Fruit fly (Drosophila melanogaster) whole organism, embryonic: ENCODE measurements around the gene CG31313.

Experiments
- CG10267 ChIP-seq: fragments of 200-800 bp; sonication (Bioruptor generic); optimal IDR thresholded peaks from 2 replicates; lab custom pipeline; 2018; ENCODE audit warnings: missing biosample characterization, mild to moderate bottlenecking, missing genetic modification characterization, moderate library complexity
- CG12236 ChIP-seq: fragments of 200-800 bp; sonication (Bioruptor generic); optimal IDR thresholded peaks from 2 replicates; lab custom pipeline; 2016; ENCODE audit warnings: missing biosample characterization, missing genetic modification characterization
- CG12942 ChIP-seq: fragments of 200-800 bp; sonication (Bioruptor generic); optimal IDR thresholded peaks from 3 replicates; lab custom pipeline; 2016; ENCODE audit warnings: missing biosample characterization, missing genetic modification characterization
- CG15696 ChIP-seq: fragments of 200-800 bp; sonication (Bioruptor generic); optimal IDR thresholded peaks from 2 replicates; lab custom pipeline; 2019; ENCODE audit warnings: missing biosample characterization, mild to moderate bottlenecking, missing genetic modification characterization, moderate library complexity
- CG17359 ChIP-seq: fragments of 200-800 bp; sonication (Bioruptor generic); optimal IDR thresholded peaks from 3 replicates; lab custom pipeline; 2018; ENCODE audit warnings: missing biosample characterization, mild to moderate bottlenecking, missing genetic modification characterization, moderate library complexity
- CG17361 ChIP-seq: fragments of 200-800 bp; sonication (Bioruptor generic); IDR thresholded peaks from 3 replicates; pipeline ENCODE4 v1.3.6; 2022; ENCODE audit warnings: missing biosample characterization, missing genetic modification characterization
- CG2116 ChIP-seq: fragments of 200-800 bp; sonication (Bioruptor generic); optimal IDR thresholded peaks from 3 replicates; lab custom pipeline; 2018; ENCODE audit warnings: missing biosample characterization, mild to moderate bottlenecking, missing genetic modification characterization
- CG2199 ChIP-seq: fragments of 200-800 bp; sonication (Bioruptor generic); IDR thresholded peaks from 3 replicates; pipeline ENCODE4 v1.3.6; 2022; ENCODE audit warnings: missing biosample characterization, missing genetic modification characterization
- CG3065 ChIP-seq: fragments of 200-800 bp; sonication (Bioruptor generic); optimal IDR thresholded peaks from 2 replicates; lab custom pipeline; 2016; ENCODE audit warnings: missing biosample characterization, missing genetic modification characterization
- CG32772 ChIP-seq: fragments of 200-800 bp; sonication (Bioruptor generic); IDR thresholded peaks from 2 replicates; pipeline ENCODE4 v1.3.6; 2022; ENCODE audit warnings: missing biosample characterization, missing genetic modification characterization
- CG6254 ChIP-seq: fragments of 200-800 bp; sonication (Bioruptor generic); optimal IDR thresholded peaks from 3 replicates; lab custom pipeline; 2017; ENCODE audit warnings: mild to moderate bottlenecking, missing biosample characterization, missing genetic modification reagents, missing genetic modification characterization
- CG6813 ChIP-seq: fragments of 200-800 bp; sonication (Bioruptor generic); optimal IDR thresholded peaks from 2 replicates; lab custom pipeline; 2017; ENCODE audit warnings: missing biosample characterization, missing genetic modification characterization, mild to moderate bottlenecking, moderate library complexity, missing genetic modification reagents
- CG7357 ChIP-seq: fragments of 200-800 bp; sonication (Bioruptor generic); IDR thresholded peaks from 3 replicates; pipeline ENCODE4 v1.3.6; 2022; ENCODE audit warnings: missing biosample characterization, missing genetic modification characterization
- CG8359 ChIP-seq: fragments of 200-800 bp; sonication (Bioruptor generic); optimal IDR thresholded peaks from 2 replicates; lab custom pipeline; 2017; ENCODE audit warnings: missing biosample characterization, mild to moderate bottlenecking, missing genetic modification characterization, borderline replicate concordance
- CG8388 ChIP-seq: fragments of 200-800 bp; sonication (Bioruptor generic); optimal IDR thresholded peaks from 2 replicates; lab custom pipeline; 2019; ENCODE audit warnings: missing biosample characterization, mild to moderate bottlenecking, missing genetic modification characterization, moderate library complexity
- CG8478 ChIP-seq: fragments of >200 bp; optimal IDR thresholded peaks from 2 replicates; lab custom pipeline; 2018
- CG9609 ChIP-seq: fragments of 200-800 bp; sonication (Bioruptor generic); optimal IDR thresholded peaks from 3 replicates; lab custom pipeline; 2016; ENCODE audit warnings: missing biosample characterization, missing genetic modification characterization
- D19B ChIP-seq: fragments of 200-800 bp; sonication (Bioruptor generic); optimal IDR thresholded peaks from 2 replicates; lab custom pipeline; 2017; ENCODE audit warnings: missing biosample characterization, mild to moderate bottlenecking, missing genetic modification characterization
- Dad ChIP-seq: fragments of 200-800 bp; sonication (Bioruptor generic); optimal IDR thresholded peaks from 3 replicates; lab custom pipeline; 2016; ENCODE audit warnings: missing biosample characterization, missing genetic modification characterization
- Dbx ChIP-seq: fragments of 200-800 bp; sonication (Bioruptor generic); IDR thresholded peaks from 3 replicates; pipeline ENCODE4 v1.3.6; 2022; ENCODE audit warnings: missing biosample characterization, missing genetic modification characterization
- Dek ChIP-seq: fragments of 200-800 bp; sonication (Bioruptor generic); optimal IDR thresholded peaks from 3 replicates; lab custom pipeline; 2019; ENCODE audit warnings: missing biosample characterization, mild to moderate bottlenecking, missing genetic modification characterization, moderate library complexity
- Doc2 ChIP-seq: fragments of 200-800 bp; sonication (Bioruptor generic); IDR thresholded peaks from 2 replicates; pipeline ENCODE4 v1.3.6; 2022; ENCODE audit warnings: missing biosample characterization, missing genetic modification characterization
- E2f2 ChIP-seq: fragments of 200-800 bp; sonication (Bioruptor generic); IDR thresholded peaks from 2 replicates; pipeline ENCODE4 v1.3.6; 2022; ENCODE audit warnings: missing biosample characterization, missing genetic modification characterization
- Fer3 ChIP-seq: fragments of 200-800 bp; sonication (Bioruptor generic); optimal IDR thresholded peaks from 2 replicates; lab custom pipeline; 2018; ENCODE audit warnings: missing biosample characterization, mild to moderate bottlenecking, missing genetic modification characterization, moderate library complexity
- HmgD ChIP-seq: fragments of 200-800 bp; sonication (Bioruptor generic); optimal IDR thresholded peaks from 3 replicates; lab custom pipeline; 2016; ENCODE audit warnings: missing biosample characterization, missing genetic modification characterization
- Hsf ChIP-seq: fragments of 200-800 bp; sonication (Bioruptor generic); optimal IDR thresholded peaks from 3 replicates; lab custom pipeline; 2016; ENCODE audit warnings: missing biosample characterization, missing genetic modification characterization
- Lpt ChIP-seq: fragments of >200 bp; optimal IDR thresholded peaks from 2 replicates; lab custom pipeline; 2018; ENCODE audit warnings: missing biosample characterization, missing genetic modification characterization
- Mad ChIP-seq: fragments of 200-800 bp; sonication (Bioruptor generic); optimal IDR thresholded peaks from 2 replicates; lab custom pipeline; 2016; ENCODE audit warnings: missing biosample characterization, missing genetic modification characterization
- NfI ChIP-seq: fragments of 200-800 bp; sonication (Bioruptor generic); optimal IDR thresholded peaks from 3 replicates; lab custom pipeline; 2018; ENCODE audit warnings: missing biosample characterization, mild to moderate bottlenecking, missing genetic modification characterization, moderate library complexity
- abd-A ChIP-seq: fragments of 200-800 bp; sonication (Bioruptor generic); optimal IDR thresholded peaks from 3 replicates; lab custom pipeline; 2019; ENCODE audit warnings: missing biosample characterization, mild to moderate bottlenecking, missing genetic modification characterization, moderate library complexity
- ap ChIP-seq: fragments of 200-800 bp; sonication (Bioruptor generic); IDR thresholded peaks from 2 replicates; pipeline ENCODE4 v1.3.6; 2022; ENCODE audit warnings: missing biosample characterization, missing genetic modification characterization
- ase ChIP-seq: fragments of 200-800 bp; sonication (Bioruptor generic); IDR thresholded peaks from 3 replicates; pipeline ENCODE4 v1.3.6; 2022; ENCODE audit warnings: missing biosample characterization, missing genetic modification characterization
- cg ChIP-seq: fragments of 200-800 bp; sonication (Bioruptor generic); optimal IDR thresholded peaks from 3 replicates; lab custom pipeline; 2019; ENCODE audit warnings: missing biosample characterization, mild to moderate bottlenecking, missing genetic modification characterization, moderate library complexity
- croc ChIP-seq: fragments of 200-800 bp; sonication (Bioruptor generic); conservative IDR thresholded peaks from 3 replicates; pipeline ENCODE4 v1.3.6; 2022; ENCODE audit warnings: missing biosample characterization, missing genetic modification characterization
- crol ChIP-seq: fragments of 200-800 bp; sonication (Bioruptor generic); IDR thresholded peaks from 2 replicates; pipeline ENCODE4 v1.3.6; 2022; ENCODE audit warnings: missing biosample characterization, missing genetic modification characterization
- cwo ChIP-seq: fragments of 200-800 bp; sonication (Bioruptor generic); optimal IDR thresholded peaks from 3 replicates; lab custom pipeline; 2017; ENCODE audit warnings: missing biosample characterization, missing genetic modification characterization, mild to moderate bottlenecking, moderate library complexity, missing genetic modification reagents
- dan ChIP-seq: fragments of 200-800 bp; sonication (Bioruptor generic); IDR thresholded peaks from 2 replicates; pipeline ENCODE4 v1.3.6; 2022; ENCODE audit warnings: missing biosample characterization, missing genetic modification characterization
- ewg ChIP-seq: fragments of 200-800 bp; sonication (Bioruptor generic); optimal IDR thresholded peaks from 3 replicates; lab custom pipeline; 2017; ENCODE audit warnings: mild to moderate bottlenecking, missing biosample characterization, missing genetic modification reagents, missing genetic modification characterization
- fd64A ChIP-seq: fragments of 200-800 bp; sonication (Bioruptor generic); optimal IDR thresholded peaks from 3 replicates; lab custom pipeline; 2018; ENCODE audit warnings: missing biosample characterization, mild to moderate bottlenecking, missing genetic modification characterization
- gcm2 ChIP-seq: fragments of 200-800 bp; sonication (Bioruptor generic); optimal IDR thresholded peaks from 2 replicates; lab custom pipeline; 2016; ENCODE audit warnings: missing biosample characterization, missing genetic modification characterization
- grn ChIP-seq: fragments of 200-800 bp; sonication (Bioruptor generic); optimal IDR thresholded peaks from 3 replicates; lab custom pipeline; 2017; ENCODE audit warnings: missing biosample characterization, missing genetic modification characterization
- gsb ChIP-seq: fragments of 200-800 bp; sonication (Bioruptor generic); IDR thresholded peaks from 2 replicates; pipeline ENCODE4 v1.3.6; 2022; ENCODE audit warnings: missing biosample characterization, missing genetic modification characterization
- pzg ChIP-seq: fragments of 200-800 bp; sonication (Bioruptor generic); optimal IDR thresholded peaks from 3 replicates; lab custom pipeline; 2018; ENCODE audit warnings: missing biosample characterization, mild to moderate bottlenecking, missing genetic modification characterization, moderate library complexity
- row ChIP-seq: fragments of 200-800 bp; sonication (Bioruptor generic); IDR thresholded peaks from 3 replicates; pipeline ENCODE4 v1.3.6; 2022; ENCODE audit warnings: missing biosample characterization, missing genetic modification characterization
- schlank ChIP-seq: fragments of 200-800 bp; sonication (Bioruptor generic); optimal IDR thresholded peaks from 2 replicates; lab custom pipeline; 2018; ENCODE audit warnings: missing biosample characterization, mild to moderate bottlenecking, missing genetic modification characterization
- sima ChIP-seq: fragments of 200-800 bp; sonication (Bioruptor generic); optimal IDR thresholded peaks from 2 replicates; lab custom pipeline; 2016; ENCODE audit warnings: missing biosample characterization, missing genetic modification characterization
- slp2 ChIP-seq: fragments of 200-800 bp; sonication (Bioruptor generic); optimal IDR thresholded peaks from 2 replicates; lab custom pipeline; 2016; ENCODE audit warnings: missing biosample characterization, missing genetic modification characterization
- tgo ChIP-seq: fragments of 200-800 bp; sonication (Bioruptor generic); IDR thresholded peaks from 3 replicates; pipeline ENCODE4 v1.3.6; 2022; ENCODE audit warnings: missing biosample characterization, missing genetic modification characterization
- wek ChIP-seq: fragments of 200-800 bp; sonication (Bioruptor generic); optimal IDR thresholded peaks from 3 replicates; lab custom pipeline; 2018; ENCODE audit warnings: missing biosample characterization, mild to moderate bottlenecking, missing genetic modification characterization, moderate library complexity
- wor ChIP-seq: fragments of 200-800 bp; sonication (Bioruptor generic); IDR thresholded peaks from 2 replicates; pipeline ENCODE4 v1.3.6; 2022; ENCODE audit warnings: missing biosample characterization, missing genetic modification characterization

CG31313 gene

dm6 chr3R:14574962-14575717, 7.9 kb upstream of the CG31313 start (continued):
- TF ChIP-seq wor (GFP tag; lab: Robert Waterston, UW) (peak; percentile 39; the same call in 1 of the 2 replicates), CG12236 (no peak), E2f2 (GFP tag; lab: Robert Waterston, UW) (no peak), Dbx (GFP tag; lab: Robert Waterston, UW) (peak; percentile 78; the same call in 2 of the 3 replicates), CG8359 (peak; percentile 47), Lpt (GFP tag; lab: Kevin White, UChicago) (no peak), ase (GFP tag; lab: Robert Waterston, UW) (no peak), CG8478 (lab: Kevin White, UChicago) (no peak), cwo (GFP tag; lab: Kevin White, UChicago) (peak; percentile 71), tgo (peak; percentile 80), CG10267 (tag; lab: Kevin White, UChicago) (peak; percentile 78), CG2116 (GFP tag; lab: Kevin White, UChicago) (no peak), ewg (peak; percentile 52), Dad (peak; percentile 14), slp2 (GFP tag; lab: Kevin White, UChicago) (peak; percentile 11), crol (GFP tag; lab: Robert Waterston, UW) (no peak), sima (no peak), Dek (peak; percentile 65), Mad (GFP tag; lab: Kevin White, UChicago) (peak; percentile 52), CG9609 (GFP tag; lab: Kevin White, UChicago) (peak; percentile 46), ap (GFP tag; lab: Robert Waterston, UW) (no peak), gsb (no peak), croc (GFP tag; lab: Robert Waterston, UW) (peak; percentile 33; the same call in 2 of the 3 replicates), CG15696 (tag; lab: Kevin White, UChicago) (peak; percentile 74), schlank (tag; lab: Kevin White, UChicago) (no peak), D19B (GFP tag; lab: Kevin White, UChicago) (peak; percentile 68), CG8388 (GFP tag; lab: Kevin White, UChicago) (peak; percentile 75), gcm2 (GFP tag; lab: Kevin White, UChicago) (peak; percentile 36), grn (GFP tag; lab: Kevin White, UChicago) (no peak), CG3065 (GFP tag; lab: Kevin White, UChicago) (peak; percentile 37), row (GFP tag; lab: Robert Waterston, UW) (peak; percentile 80), CG6813 (peak; percentile 51), CG17361 (GFP tag; lab: Robert Waterston, UW) (peak; percentile 90), Doc2 (GFP tag; lab: Robert Waterston, UW) (no peak), pzg (GFP tag; lab: Kevin White, UChicago) (no peak), HmgD (GFP tag; lab: Kevin White, UChicago) (no peak), NfI (peak; percentile 58), CG32772 (peak; percentile 64), fd64A (no peak), wek (GFP tag; lab: Kevin White, UChicago) (no peak), CG12942 (GFP tag; lab: Kevin White, UChicago) (peak; percentile 51), Hsf (GFP tag; lab: Kevin White, UChicago) (peak; percentile 81), CG7357 (GFP tag; lab: Robert Waterston, UW) (peak; percentile 56; the same call in 2 of the 3 replicates), abd-A (tag; lab: Kevin White, UChicago) (no peak), dan (GFP tag; lab: Robert Waterston, UW) (no peak), cg (no peak), CG2199 (GFP tag; lab: Robert Waterston, UW) (no peak), Fer3 (peak; percentile 64), CG17359 (tag; lab: Kevin White, UChicago) (peak; percentile 72), CG6254 (GFP tag; lab: Kevin White, UChicago) (peak; percentile 30)
